Fruit fly (Drosophila melanogaster): ENCODE data around the gene Arv1.

Gene Arv1

dm6 chr3L:21529108-21529507 lies at the start of gene Arv1:
Gene Arv1 (minus strand): TSS chr3L:21529333.
- TF ChIP-seq CG17801 (GFP tag; optimal IDR thresholded peaks at IDR 0.05; ENCODE audit: partially characterized antibody): no peak

DNA sequence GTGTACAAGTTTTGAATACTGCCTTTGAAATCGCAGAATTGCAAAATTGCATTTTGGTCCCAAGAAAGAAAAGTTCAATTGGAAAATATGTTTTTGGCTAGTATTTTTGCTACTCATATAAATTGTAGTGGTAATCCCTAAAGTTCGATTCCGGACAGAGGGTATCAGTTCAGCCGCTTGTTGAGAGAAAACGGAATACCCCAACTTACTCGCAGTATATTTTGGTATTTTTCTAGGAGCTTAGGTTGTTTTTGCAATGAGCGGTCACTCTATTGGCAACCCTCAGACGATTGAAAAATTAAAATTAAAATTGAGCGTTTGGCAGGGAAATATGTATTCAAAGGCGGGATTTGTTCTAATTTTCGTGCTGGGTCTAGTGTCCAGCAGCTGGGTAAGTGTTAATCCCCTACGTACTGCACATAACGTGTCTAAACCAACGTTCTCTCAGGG lies 45.2 kb upstream of the Arv1 start:
- no peak for TF ChIP-seq CG17801 (GFP tag; optimal IDR thresholded peaks at IDR 0.05; ENCODE audit: partially characterized antibody)

dm6 chr3L:21573831-21574230 lies 44.7 kb upstream of the Arv1 start, which contains the start of gene EMC10:
Gene EMC10 (plus strand): TSS chr3L:21574131.
- no peak for TF ChIP-seq CG17801 (GFP tag; optimal IDR thresholded peaks at IDR 0.05; ENCODE audit: partially characterized antibody)

DNA sequence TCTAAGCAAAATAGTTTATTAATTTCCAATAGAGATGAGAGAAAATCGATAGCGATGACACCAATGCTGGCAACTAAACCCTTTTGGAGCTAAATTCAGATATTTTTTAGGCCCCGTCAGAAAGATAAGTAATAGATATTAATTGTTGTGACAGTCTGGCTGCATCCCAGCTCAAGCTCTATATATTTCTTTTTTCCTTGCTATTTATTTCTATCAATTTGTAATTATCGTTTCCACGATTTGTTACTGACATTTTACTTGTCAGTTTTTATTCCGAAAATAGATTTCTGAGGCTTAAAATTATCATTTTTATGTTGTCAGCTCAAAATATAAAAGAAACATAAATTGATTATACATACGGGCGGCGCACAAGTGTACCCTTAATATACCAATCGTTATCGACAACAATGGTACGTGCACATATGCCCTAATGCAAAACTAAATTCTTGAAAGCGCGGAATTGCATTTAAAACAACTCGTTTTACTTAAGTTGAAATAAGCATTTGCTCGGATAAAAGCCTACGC lies 39.8 kb upstream of the Arv1 start, which contains the start of the genes CRIF and SMC5:
TSS of gene CRIF (minus strand) at position 51 of the 525 bp plus-strand sequence.
TSS of gene SMC5 (plus strand) at position 329 of the 525 bp plus-strand sequence.
- peak; percentile 41 for TF ChIP-seq CG17801 (GFP tag; optimal IDR thresholded peaks at IDR 0.05; ENCODE audit: partially characterized antibody)

- TF ChIP-seq CG17801 (GFP tag; optimal IDR thresholded peaks at IDR 0.05; ENCODE audit: partially characterized antibody): no peak
These were observed 39.1 kb upstream of the Arv1 start for dm6 chr3L:21568254-21568653.

DNA sequence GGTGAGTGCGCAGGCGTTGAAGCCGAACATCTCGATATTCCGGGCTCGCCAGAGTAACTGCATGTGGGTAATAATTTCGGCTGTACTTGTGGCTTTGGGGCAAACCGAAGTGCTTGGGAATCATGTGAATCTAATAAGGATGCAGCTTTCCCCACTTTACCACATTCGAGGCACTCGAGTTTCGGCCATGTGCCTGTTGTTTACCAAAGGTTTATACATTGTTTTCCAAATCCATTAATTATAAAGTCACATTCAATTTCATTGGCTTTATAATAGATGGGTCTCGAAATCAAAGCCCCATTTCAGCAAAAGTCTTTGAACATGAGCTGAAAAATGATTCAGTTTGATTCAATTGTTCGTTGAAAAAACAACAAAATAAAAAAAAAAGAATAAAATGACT lies 36.0 kb upstream of the Arv1 start, which contains the start of gene CG7634:
TSS of gene CG7634 (plus strand) at position 301 of the 400 bp plus-strand sequence.
- no peak for TF ChIP-seq CG17801 (GFP tag; optimal IDR thresholded peaks at IDR 0.05; ENCODE audit: partially characterized antibody)

DNA sequence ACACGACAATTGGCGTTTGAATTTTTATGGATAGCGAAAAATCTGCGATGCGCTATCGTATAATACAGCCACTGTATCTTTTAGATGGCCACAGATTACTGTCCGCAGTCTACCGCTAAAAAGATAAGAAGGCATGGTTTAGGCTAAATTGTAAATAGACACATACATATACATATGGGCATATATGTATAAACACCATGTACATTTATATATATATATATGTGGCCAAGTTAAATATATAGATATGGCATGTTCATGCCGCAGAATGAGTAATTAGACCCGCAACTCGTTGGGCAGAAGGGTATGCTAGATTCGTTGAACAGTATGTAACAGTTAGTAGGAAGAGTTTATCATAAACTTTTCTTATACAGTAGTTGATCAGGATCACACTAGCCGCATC lies 32.9 kb upstream of the Arv1 start, which contains the start of gene CapaR:
TSS of gene CapaR (minus strand) at position 101 of the 400 bp plus-strand sequence.
- no peak for TF ChIP-seq CG17801 (GFP tag; optimal IDR thresholded peaks at IDR 0.05; ENCODE audit: partially characterized antibody)

- no peak for TF ChIP-seq CG17801 (GFP tag; optimal IDR thresholded peaks at IDR 0.05; ENCODE audit: partially characterized antibody)
These were observed 29.2 kb upstream of the Arv1 start, which contains the start of gene CG7173 for dm6 chr3L:21558176-21558871. Gene CG7173 (minus strand): TSS chr3L:21558226.

- TF ChIP-seq CG17801 (GFP tag; optimal IDR thresholded peaks at IDR 0.05; ENCODE audit: partially characterized antibody): no peak
These were observed 25.6 kb upstream of the Arv1 start, which contains the start of gene Wnk for dm6 chr3L:21554752-21555151. Gene Wnk (minus strand): TSS chr3L:21554928.

DNA sequence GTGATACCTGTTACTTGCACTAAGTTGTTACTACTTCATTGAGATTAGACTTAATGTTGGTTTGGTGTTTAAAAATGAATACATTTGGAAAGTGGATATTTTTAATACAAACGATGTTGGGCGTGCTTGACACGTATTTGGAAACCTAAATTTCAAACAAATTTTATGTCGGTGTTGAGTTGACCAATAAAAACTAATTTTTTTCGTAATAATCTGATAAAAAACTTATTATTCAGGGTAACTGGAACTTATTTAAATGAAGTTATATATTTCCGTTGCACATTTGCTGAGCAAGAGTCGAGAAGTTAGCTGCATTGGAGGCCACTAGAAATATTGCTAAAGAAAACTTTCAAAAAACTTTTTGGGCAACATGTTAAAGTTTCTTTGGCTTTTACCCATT lies 12.9 kb upstream of the Arv1 start, which contains the start of gene CG33290:
TSS of gene CG33290 (plus strand) at position 301 of the 400 bp plus-strand sequence.
- no peak for TF ChIP-seq CG17801 (GFP tag; optimal IDR thresholded peaks at IDR 0.05; ENCODE audit: partially characterized antibody)

DNA sequence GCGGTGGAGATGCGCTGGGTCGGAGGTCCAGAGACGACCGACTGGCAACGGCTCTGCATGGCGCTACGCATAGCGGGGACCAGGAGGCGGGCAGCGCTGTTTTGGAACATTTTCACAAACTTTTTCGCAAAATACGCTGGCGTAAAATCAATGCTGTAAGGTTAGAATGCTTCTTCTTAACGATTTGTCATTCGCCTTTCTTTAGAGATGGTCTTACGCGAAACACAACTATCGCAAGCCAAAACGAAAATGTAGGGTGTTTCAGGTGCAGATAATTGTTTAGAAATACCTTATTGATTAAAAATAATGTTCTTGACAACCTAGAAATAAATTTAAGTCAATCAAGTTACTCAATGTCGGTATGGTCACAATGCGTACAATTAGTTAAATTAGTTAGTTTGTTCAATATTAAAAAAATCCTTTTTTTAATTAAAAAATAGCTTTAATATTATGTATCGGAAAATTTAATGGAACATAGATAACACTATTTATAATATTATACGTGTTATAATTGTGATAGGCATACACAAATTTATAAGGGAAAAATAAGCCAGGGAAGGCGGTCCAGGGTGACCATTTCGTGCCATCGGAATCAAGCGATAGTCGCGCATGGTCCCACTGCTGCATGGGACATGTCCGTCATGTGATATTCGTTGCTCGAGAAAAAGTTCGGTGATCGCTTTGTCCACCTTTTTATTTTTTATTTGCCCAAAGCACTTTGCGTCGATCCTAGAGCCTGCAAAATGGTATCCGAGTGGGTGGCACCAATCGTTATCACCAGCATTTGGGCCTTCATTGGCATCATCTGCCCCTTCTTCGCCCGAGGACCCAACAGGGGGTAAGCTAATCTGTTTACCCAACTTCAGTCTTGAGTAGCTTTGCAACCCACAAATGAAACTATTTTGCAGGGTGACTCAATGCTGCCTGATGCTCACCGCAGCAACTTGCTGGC lies 10.4 kb upstream of the Arv1 start, which contains the start of the genes COX8 and VhaM9.7-b:
TSS of gene COX8 (minus strand) at position 203 of the 952 bp plus-strand sequence.
TSS of gene VhaM9.7-b (plus strand) at position 618 of the 952 bp plus-strand sequence.
- peak; percentile 33 for TF ChIP-seq CG17801 (GFP tag; optimal IDR thresholded peaks at IDR 0.05; ENCODE audit: partially characterized antibody)

- TF ChIP-seq CG17801 (GFP tag; optimal IDR thresholded peaks at IDR 0.05; ENCODE audit: partially characterized antibody): no peak
These were observed 9.7 kb upstream of the Arv1 start for dm6 chr3L:21538893-21539244.

DNA sequence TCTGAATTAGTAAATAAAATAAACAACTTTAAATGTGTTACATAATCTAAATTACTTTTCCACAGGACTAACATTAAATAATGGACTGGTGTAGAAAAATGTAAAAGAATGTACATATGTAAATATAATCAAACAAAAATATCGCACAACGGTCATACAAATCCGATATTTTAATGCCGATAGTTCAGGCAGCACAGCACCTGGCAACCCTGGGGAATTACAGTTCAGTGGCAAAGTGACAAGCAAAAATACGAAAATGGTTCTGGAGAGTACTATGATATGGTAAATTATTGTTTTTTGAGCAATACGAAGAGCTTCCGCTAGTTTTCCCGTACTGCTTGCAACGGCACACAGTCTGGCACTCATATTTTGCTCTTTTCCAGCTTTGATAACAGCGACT lies 7.7 kb upstream of the Arv1 start, which contains the start of gene Rpn10:
TSS of gene Rpn10 (plus strand) at position 144 of the 400 bp plus-strand sequence.
- no peak for TF ChIP-seq CG17801 (GFP tag; optimal IDR thresholded peaks at IDR 0.05; ENCODE audit: partially characterized antibody)

DNA sequence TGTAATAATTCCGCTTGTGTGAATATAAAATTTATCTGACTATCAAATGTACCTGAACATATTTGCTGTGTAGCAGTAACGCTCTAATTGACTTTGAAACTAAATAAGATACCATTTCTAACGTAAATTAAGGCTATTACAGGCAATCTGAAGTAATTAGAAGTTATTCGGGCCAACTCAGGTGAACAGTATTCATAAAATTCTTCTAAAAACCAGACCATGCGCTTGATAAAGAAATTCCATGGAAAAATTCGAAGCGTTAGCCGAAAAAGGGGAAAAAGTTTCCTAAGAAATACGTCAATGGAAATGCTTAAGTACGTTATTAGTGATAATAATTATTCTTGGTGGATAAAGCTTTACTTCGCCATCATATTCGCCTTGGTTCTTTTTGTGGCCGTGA lies 5.2 kb upstream of the Arv1 start, which contains the start of gene ppk5:
TSS of gene ppk5 (plus strand) at position 301 of the 400 bp plus-strand sequence.
- no peak for TF ChIP-seq CG17801 (GFP tag; optimal IDR thresholded peaks at IDR 0.05; ENCODE audit: partially characterized antibody)
